Fruit fly (Drosophila melanogaster): ENCODE data around the gene RpL7.

DNA sequence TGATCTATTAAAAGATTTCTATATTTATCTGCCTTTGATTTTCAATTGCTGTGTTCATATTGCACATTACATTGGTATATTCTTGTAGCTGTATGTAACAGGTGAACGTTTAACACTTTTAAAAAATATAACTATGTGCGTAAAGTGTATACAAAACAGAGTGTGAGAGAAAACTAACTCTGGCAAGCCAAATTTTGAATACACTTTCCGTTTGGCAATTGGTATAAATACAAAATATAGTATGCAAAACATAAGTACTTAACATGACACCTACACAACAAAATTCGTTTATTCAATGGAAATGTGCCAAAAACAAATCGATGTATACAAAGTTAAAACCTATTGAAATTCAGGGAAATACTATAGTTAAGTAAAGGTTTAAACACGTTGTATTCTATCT lies 32.0 kb downstream of the RpL7 start:
- no peak for TF ChIP-seq CG7368 (GFP tag; optimal IDR thresholded peaks at IDR 0.05)
- TF ChIP-seq CG9139 (GFP tag; optimal IDR thresholded peaks at IDR 0.05) = no peak
- TF ChIP-seq salr (GFP tag; optimal IDR thresholded peaks at IDR 0.05) = no peak
- no peak for TF ChIP-seq CG34406 (GFP tag; optimal IDR thresholded peaks at IDR 0.05)
